Worm (Caenorhabditis elegans) whole organism, early embryonic: ENCODE results near the gene JC8.4.

Source experiments
- F13C5.2 ChIP-seq: sonication (generic microtip); optimal IDR thresholded peaks from 2 replicates; lab custom pipeline; 2017; ENCODE audit warnings: mild to moderate bottlenecking, missing genetic modification characterization, inconsistent platforms, missing compliant biosample characterization
- aly-1 ChIP-seq: sonication (generic microtip); optimal IDR thresholded peaks from 2 replicates; lab custom pipeline; 2016; ENCODE audit warnings: missing genetic modification characterization, missing compliant biosample characterization
- ama-1 ChIP-seq: fragments of 150-350 bp; optimal IDR thresholded peaks from 2 replicates; lab custom pipeline; 2014
- ceh-13 ChIP-seq: fragments of 200-800 bp; sonication (Bioruptor generic); optimal IDR thresholded peaks from 2 replicates; lab custom pipeline; 2018; ENCODE audit warnings: mild to moderate bottlenecking, missing genetic modification characterization, missing compliant biosample characterization
- flt-1 ChIP-seq: fragments of 200-800 bp; sonication (Bioruptor generic); IDR thresholded peaks from 2 replicates; pipeline ENCODE4 v1.3.6; 2022; ENCODE audit warnings: missing genetic modification characterization, missing compliant biosample characterization
- hmbx-1 ChIP-seq: sonication (generic microtip); optimal IDR thresholded peaks from 2 replicates; lab custom pipeline; 2016; ENCODE audit warnings: mild to moderate bottlenecking, missing genetic modification characterization, missing compliant biosample characterization
- hmg-4 ChIP-seq: fragments of 200-800 bp; sonication (Bioruptor generic); optimal IDR thresholded peaks from 2 replicates; lab custom pipeline; 2018; ENCODE audit warnings: mild to moderate bottlenecking, missing genetic modification characterization, missing compliant biosample characterization
- sea-1 ChIP-seq: fragments of 200-800 bp; sonication (Bioruptor generic); conservative IDR thresholded peaks from 2 replicates; pipeline ENCODE4 v1.3.6; 2022; ENCODE audit warnings: missing genetic modification characterization, missing compliant biosample characterization
- tbx-11 ChIP-seq: fragments of 200-800 bp; sonication (Bioruptor generic); IDR thresholded peaks from 2 replicates; pipeline ENCODE4 v1.3.6; 2022; ENCODE audit warnings: missing genetic modification characterization, missing compliant biosample characterization
- tbx-37 ChIP-seq: fragments of 200-800 bp; sonication (Bioruptor generic); conservative IDR thresholded peaks from 2 replicates; pipeline ENCODE4 v1.3.6; 2022; ENCODE audit warnings: missing genetic modification reagents, missing genetic modification characterization, missing compliant biosample characterization
- tra-4 ChIP-seq: sonication (generic microtip); optimal IDR thresholded peaks from 2 replicates; lab custom pipeline; 2017; ENCODE audit warnings: missing genetic modification characterization, missing compliant biosample characterization

- TF ChIP-seq ama-1 (lab: Kevin White, UChicago) (no peak), hmbx-1 (tag; lab: Kevin White, UChicago) (no peak), tra-4 (no peak), tbx-11 (no peak), sea-1 (GFP tag; lab: Robert Waterston, UW) (no peak), flt-1 (no peak), aly-1 (tag; lab: Kevin White, UChicago) (no peak), ceh-13 (GFP tag; lab: Kevin White, UChicago) (no peak), hmg-4 (GFP tag; lab: Kevin White, UChicago) (no peak), tbx-37 (no peak), F13C5.2 (no peak)
Measured at ce11 chrIV:13241340-13241739, 2.1 kb upstream of the JC8.4 start.
